Fruit fly (Drosophila melanogaster): ENCODE data around the gene CG8578.

The CG8578 gene

DNA sequence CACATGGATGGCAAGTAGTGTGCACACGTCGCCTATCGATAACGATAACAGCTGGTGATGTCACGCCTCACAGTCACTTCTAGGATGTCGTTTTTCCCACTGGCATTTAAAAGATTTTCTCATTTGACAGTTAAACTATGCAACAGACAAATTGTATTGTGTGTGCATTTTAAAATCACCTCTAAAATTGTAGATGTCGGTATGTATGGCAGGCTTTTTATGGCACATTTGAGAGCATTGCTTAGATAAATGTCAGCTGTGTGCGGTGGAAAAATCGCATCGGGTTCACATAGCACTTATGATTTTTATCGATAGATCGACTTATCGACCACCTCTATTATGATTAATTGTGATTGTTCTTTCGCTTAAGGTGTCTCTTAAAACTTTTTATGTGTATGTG, at the start of gene CG8578, which contains the start of gene ArgRS (continued):
- TF ChIP-seq Chrac-16 (GFP tag; optimal IDR thresholded peaks at IDR 0.05) = peak; percentile 27
- peak; percentile 75; the same call in 1 of the 2 replicates for TF ChIP-seq vvl (GFP tag; IDR thresholded peaks at IDR 0.05)
- peak; percentile 28 for TF ChIP-seq CG34376 (GFP tag; optimal IDR thresholded peaks at IDR 0.05)
- 0 out of 3 replicates have a peak, but pooled peaks have one; percentile 49 for TF ChIP-seq B-H1 (GFP tag; IDR thresholded peaks at IDR 0.05)
- no peak for TF ChIP-seq CG17612 (GFP tag; IDR thresholded peaks at IDR 0.05)
- TF ChIP-seq cwo (GFP tag; optimal IDR thresholded peaks at IDR 0.05) = no peak
- TF ChIP-seq CG7357 (GFP tag; IDR thresholded peaks at IDR 0.05) = peak; percentile 98
- TF ChIP-seq CG10366 (GFP tag; IDR thresholded peaks at IDR 0.05) = 0 out of 2 replicates have a peak, but pooled peaks have one; percentile 51
- no peak for TF ChIP-seq CG2889 (GFP tag; IDR thresholded peaks at IDR 0.05)
- TF ChIP-seq CG6272 (GFP tag; IDR thresholded peaks at IDR 0.05) = peak; percentile 69
- TF ChIP-seq sug (tag; optimal IDR thresholded peaks at IDR 0.05) = peak; percentile 73
- TF ChIP-seq ATbp (GFP tag; optimal IDR thresholded peaks at IDR 0.05) = no peak
- peak; percentile 67; the same call in 1 of the 2 replicates for TF ChIP-seq tna (GFP tag; IDR thresholded peaks at IDR 0.05; ENCODE audit: partially characterized antibody)
- peak; percentile 84 for TF ChIP-seq gro (GFP tag; optimal IDR thresholded peaks at IDR 0.05)
- TF ChIP-seq slp2 (GFP tag; optimal IDR thresholded peaks at IDR 0.05) = peak; percentile 88
- TF ChIP-seq CG7963 (GFP tag; IDR thresholded peaks at IDR 0.05; ENCODE audit: partially characterized antibody) = 0 out of 3 replicates have a peak, but pooled peaks have one; percentile 47
- TF ChIP-seq cg (GFP tag; optimal IDR thresholded peaks at IDR 0.05) = peak; percentile 26
- TF ChIP-seq ERR (GFP tag; optimal IDR thresholded peaks at IDR 0.05) = peak; percentile 80
- no peak for TF ChIP-seq nom (GFP tag; optimal IDR thresholded peaks at IDR 0.05)
- TF ChIP-seq pb (GFP tag; optimal IDR thresholded peaks at IDR 0.05) = peak; percentile 54
- TF ChIP-seq tgo (GFP tag; IDR thresholded peaks at IDR 0.05) = peak; percentile 75; the same call in 2 of the 3 replicates
- 0 out of 3 replicates have a peak, but pooled peaks have one; percentile 27 for TF ChIP-seq Optix (GFP tag; IDR thresholded peaks at IDR 0.05)
- TF ChIP-seq CG33213 (GFP tag; optimal IDR thresholded peaks at IDR 0.05) = no peak
- peak; percentile 78 for TF ChIP-seq CG17802 (tag; optimal IDR thresholded peaks at IDR 0.05)
- TF ChIP-seq CG16815 (GFP tag; optimal IDR thresholded peaks at IDR 0.05) = no peak
- TF ChIP-seq NC2β (GFP tag; optimal IDR thresholded peaks at IDR 0.05) = peak; percentile 30
- TF ChIP-seq Jarid2 (GFP tag; optimal IDR thresholded peaks at IDR 0.05) = no peak
- peak; percentile 43; the same call in 1 of the 2 replicates for TF ChIP-seq ara (GFP tag; IDR thresholded peaks at IDR 0.05)
- peak; percentile 74 for TF ChIP-seq CG17829 (tag; optimal IDR thresholded peaks at IDR 0.05)
- TF ChIP-seq lola (GFP tag; optimal IDR thresholded peaks at IDR 0.05) = peak in 1 of 3 experiments; percentile 26
- peak; percentile 86 for TF ChIP-seq Ptx1 (GFP tag; IDR thresholded peaks at IDR 0.05)
- TF ChIP-seq CG9437 (GFP tag; optimal IDR thresholded peaks at IDR 0.05) = peak; percentile 7
- TF ChIP-seq Drgx (GFP tag; IDR thresholded peaks at IDR 0.05) = peak; percentile 19; the same call in 1 of the 2 replicates
- TF ChIP-seq CG10431 (GFP tag; optimal IDR thresholded peaks at IDR 0.05) = no peak
- no peak for TF ChIP-seq HLHmδ (GFP tag; optimal IDR thresholded peaks at IDR 0.05)
- TF ChIP-seq Ravus (GFP tag; IDR thresholded peaks at IDR 0.05) = no peak
- TF ChIP-seq pzg (GFP tag; optimal IDR thresholded peaks at IDR 0.05) = peak; percentile 65
- TF ChIP-seq shn (GFP tag; optimal IDR thresholded peaks at IDR 0.05) = peak; percentile 45
- TF ChIP-seq Myb (GFP tag; optimal IDR thresholded peaks at IDR 0.05) = peak; percentile 42
- TF ChIP-seq YL-1 (GFP tag; optimal IDR thresholded peaks at IDR 0.05) = peak; percentile 34
- TF ChIP-seq mam (GFP tag; optimal IDR thresholded peaks at IDR 0.05) = peak; percentile 91
- TF ChIP-seq emc (GFP tag; optimal IDR thresholded peaks at IDR 0.05) = no peak
- TF ChIP-seq Hsf (GFP tag; optimal IDR thresholded peaks at IDR 0.05) = peak; percentile 37
- peak; percentile 29 for TF ChIP-seq CG12942 (GFP tag; optimal IDR thresholded peaks at IDR 0.05)
- TF ChIP-seq CG13775 (GFP tag; optimal IDR thresholded peaks at IDR 0.05) = peak; percentile 10
- TF ChIP-seq Poxn (GFP tag; IDR thresholded peaks at IDR 0.05) = no peak
- peak; percentile 71 for TF ChIP-seq Bgb (GFP tag; IDR thresholded peaks at IDR 0.05; ENCODE audit: partially characterized antibody)
- TF ChIP-seq fd96Cb (tag; optimal IDR thresholded peaks at IDR 0.05) = peak; percentile 12
- TF ChIP-seq CG2129 (GFP tag; IDR thresholded peaks at IDR 0.05; ENCODE audit: partially characterized antibody) = peak; percentile 26; the same call in 1 of the 2 replicates
- no peak for TF ChIP-seq corto (GFP tag; optimal IDR thresholded peaks at IDR 0.05)

Measured in whole organism, embryonic.